Fruit fly (Drosophila melanogaster) whole organism, embryonic: ENCODE results near the gene Rrp1.
A peak's percentile ranks its signal among the peaks of the same experiment; 100 is the strongest.

Source experiments
- Abd-B ChIP-seq: fragments of 200-800 bp; sonication (Bioruptor generic); optimal IDR thresholded peaks from 2 replicates; lab custom pipeline; 2018; ENCODE audit warnings: missing biosample characterization, mild to moderate bottlenecking, missing genetic modification characterization, moderate library complexity
- Atf3 ChIP-seq: fragments of 200-800 bp; sonication (Bioruptor generic); optimal IDR thresholded peaks from 3 replicates; lab custom pipeline; 2016; ENCODE audit warnings: missing biosample characterization, missing genetic modification characterization
- Awh ChIP-seq: fragments of 200-800 bp; sonication (Bioruptor generic); IDR thresholded peaks from 2 replicates; pipeline ENCODE4, ENCODE4 v1.3.6; 2022; ENCODE audit warnings: missing biosample characterization, missing genetic modification characterization
- CG10147 ChIP-seq: fragments of 200-800 bp; sonication (Bioruptor generic); optimal IDR thresholded peaks from 2 replicates; lab custom pipeline; 2019; ENCODE audit warnings: missing biosample characterization, mild to moderate bottlenecking, missing genetic modification characterization, moderate library complexity
- CG10959 ChIP-seq: fragments of 200-800 bp; sonication (Bioruptor generic); IDR thresholded peaks from 2 replicates; pipeline ENCODE4 v1.3.6; 2022; ENCODE audit warnings: missing biosample characterization, missing genetic modification characterization
- CG11504 ChIP-seq: fragments of 200-800 bp; sonication (Bioruptor generic); optimal IDR thresholded peaks from 3 replicates; lab custom pipeline; 2019; ENCODE audit warnings: missing biosample characterization, mild to moderate bottlenecking, missing genetic modification characterization, moderate library complexity
- CG12104 ChIP-seq: fragments of 200-800 bp; sonication (Bioruptor generic); optimal IDR thresholded peaks from 3 replicates; lab custom pipeline; 2016; ENCODE audit warnings: missing biosample characterization, missing genetic modification characterization
- CG12659 ChIP-seq: fragments of 200-800 bp; sonication (Bioruptor generic); optimal IDR thresholded peaks from 3 replicates; lab custom pipeline; 2017; ENCODE audit warnings: mild to moderate bottlenecking, missing biosample characterization, missing genetic modification reagents, missing genetic modification characterization
- CG15601 ChIP-seq: fragments of 200-800 bp; sonication (Bioruptor generic); optimal IDR thresholded peaks from 3 replicates; lab custom pipeline; 2019; ENCODE audit warnings: missing biosample characterization, mild to moderate bottlenecking, missing genetic modification characterization, moderate library complexity
- CG1603 ChIP-seq: fragments of 200-800 bp; sonication (Bioruptor generic); optimal IDR thresholded peaks from 2 replicates; lab custom pipeline; 2019; ENCODE audit warnings: missing biosample characterization, mild to moderate bottlenecking, missing genetic modification characterization, moderate library complexity
- CG16863 ChIP-seq: fragments of 200-800 bp; sonication (Bioruptor generic); optimal IDR thresholded peaks from 3 replicates; lab custom pipeline; 2016; ENCODE audit warnings: missing biosample characterization, missing genetic modification characterization
- CG18599 ChIP-seq: fragments of 200-800 bp; sonication (Bioruptor generic); optimal IDR thresholded peaks from 3 replicates; lab custom pipeline; 2017; ENCODE audit warnings: missing biosample characterization, missing genetic modification characterization, mild to moderate bottlenecking, moderate library complexity, missing genetic modification reagents
- CG2129 ChIP-seq: fragments of 200-800 bp; sonication (Bioruptor generic); IDR thresholded peaks from 2 replicates; pipeline ENCODE4 v1.3.6; 2022; ENCODE audit warnings: missing biosample characterization, missing genetic modification characterization; ENCODE audit not compliant: partially characterized antibody
- CG2889 ChIP-seq: fragments of 200-800 bp; sonication (Bioruptor generic); IDR thresholded peaks from 3 replicates; pipeline ENCODE4 v1.3.6; 2022; ENCODE audit warnings: missing biosample characterization, missing genetic modification characterization
- CG30020 ChIP-seq: fragments of 200-800 bp; optimal IDR thresholded peaks from 2 replicates; lab custom pipeline; 2019; ENCODE audit warnings: missing biosample characterization, mild to moderate bottlenecking, missing genetic modification characterization, moderate library complexity
- CG32532 ChIP-seq: fragments of 200-800 bp; sonication (Bioruptor generic); IDR thresholded peaks from 2 replicates; pipeline ENCODE4 v1.3.6; 2022; ENCODE audit warnings: missing biosample characterization, missing genetic modification characterization
- CG6654 ChIP-seq: fragments of 200-800 bp; sonication (Bioruptor generic); optimal IDR thresholded peaks from 2 replicates; lab custom pipeline; 2017; ENCODE audit warnings: missing biosample characterization, mild to moderate bottlenecking, missing genetic modification characterization
- CG7271 ChIP-seq: fragments of 200-800 bp; sonication (Bioruptor generic); optimal IDR thresholded peaks from 2 replicates; lab custom pipeline; 2018; ENCODE audit warnings: missing biosample characterization, mild to moderate bottlenecking, missing genetic modification characterization, moderate library complexity
- CG7839 ChIP-seq: fragments of 200-800 bp; sonication (Bioruptor generic); optimal IDR thresholded peaks from 3 replicates; lab custom pipeline; 2018; ENCODE audit warnings: missing biosample characterization, mild to moderate bottlenecking, missing genetic modification characterization, moderate library complexity
- Dbx ChIP-seq: fragments of 200-800 bp; sonication (Bioruptor generic); IDR thresholded peaks from 3 replicates; pipeline ENCODE4 v1.3.6; 2022; ENCODE audit warnings: missing biosample characterization, missing genetic modification characterization
- Fer1 ChIP-seq: fragments of 200-800 bp; sonication (Bioruptor generic); optimal IDR thresholded peaks from 2 replicates; lab custom pipeline; 2017; ENCODE audit warnings: missing biosample characterization, mild to moderate bottlenecking, missing genetic modification characterization
- HHEX ChIP-seq: fragments of 200-800 bp; sonication (Bioruptor generic); optimal IDR thresholded peaks from 3 replicates; lab custom pipeline; 2017; ENCODE audit warnings: missing biosample characterization, mild to moderate bottlenecking, missing genetic modification characterization, missing genetic modification reagents
- Oaz ChIP-seq: fragments of 200-800 bp; sonication (Bioruptor generic); IDR thresholded peaks from 2 replicates; pipeline ENCODE4 v1.3.6; 2022; ENCODE audit warnings: missing biosample characterization, missing genetic modification characterization
- Opbp ChIP-seq: fragments of 200-800 bp; sonication (Bioruptor generic); IDR thresholded peaks from 3 replicates; pipeline ENCODE4 v1.3.6; 2022; ENCODE audit warnings: missing biosample characterization, missing genetic modification characterization; ENCODE audit not compliant: partially characterized antibody
- Rfx ChIP-seq: fragments of 200-800 bp; sonication (Bioruptor generic); IDR thresholded peaks from 2 replicates; pipeline ENCODE4 v1.3.6; 2022; ENCODE audit warnings: missing biosample characterization, missing genetic modification characterization
- Sox102F ChIP-seq: fragments of 200-800 bp; sonication (Bioruptor generic); optimal IDR thresholded peaks from 2 replicates; lab custom pipeline; 2018; ENCODE audit warnings: missing biosample characterization, mild to moderate bottlenecking, missing genetic modification characterization, moderate library complexity
- Ssrp ChIP-seq: fragments of 200-800 bp; sonication (Bioruptor generic); optimal IDR thresholded peaks from 2 replicates; lab custom pipeline; 2018; ENCODE audit warnings: missing biosample characterization, mild to moderate bottlenecking, missing genetic modification characterization, moderate library complexity
- br ChIP-seq: fragments of >200 bp; optimal IDR thresholded peaks from 2 replicates; lab custom pipeline; 2017
- bsh ChIP-seq, 2 experiments: fragments of 200-800 bp; sonication (Bioruptor generic); optimal IDR thresholded peaks; 2 replicates each; lab custom pipeline; 2017 to 2018; ENCODE audit warnings: mild to moderate bottlenecking in 2 of 2, missing biosample characterization in 2 of 2, missing genetic modification characterization in 2 of 2, moderate library complexity in 1 of 2
- cas ChIP-seq: fragments of 200-800 bp; sonication (Bioruptor generic); IDR thresholded peaks from 2 replicates; pipeline ENCODE4 v1.3.6; 2022; ENCODE audit warnings: missing biosample characterization, missing genetic modification characterization
- disco-r ChIP-seq: fragments of 200-800 bp; sonication (Bioruptor generic); optimal IDR thresholded peaks from 2 replicates; lab custom pipeline; 2016; ENCODE audit warnings: missing biosample characterization, missing genetic modification characterization
- dmrt99B ChIP-seq: fragments of 200-800 bp; sonication (Bioruptor generic); optimal IDR thresholded peaks from 2 replicates; lab custom pipeline; 2018; ENCODE audit warnings: missing biosample characterization, mild to moderate bottlenecking, missing genetic modification characterization, moderate library complexity
- dysf ChIP-seq: fragments of 200-800 bp; sonication (Bioruptor generic); IDR thresholded peaks from 3 replicates; pipeline ENCODE4 v1.3.6; 2022; ENCODE audit warnings: missing biosample characterization, missing genetic modification characterization
- ems ChIP-seq: fragments of 200-800 bp; sonication (Bioruptor generic); optimal IDR thresholded peaks from 3 replicates; lab custom pipeline; 2016; ENCODE audit warnings: missing biosample characterization, missing genetic modification characterization
- eve ChIP-seq, 2 experiments: fragments of >200 bp; optimal IDR thresholded peaks; 2 replicates each; lab custom pipeline; 2017; ENCODE audit warnings: missing biosample characterization in 2 of 2, missing genetic modification characterization in 2 of 2
- fd64A ChIP-seq: fragments of 200-800 bp; sonication (Bioruptor generic); optimal IDR thresholded peaks from 3 replicates; lab custom pipeline; 2018; ENCODE audit warnings: missing biosample characterization, mild to moderate bottlenecking, missing genetic modification characterization
- gem ChIP-seq: fragments of 200-800 bp; sonication (Bioruptor generic); optimal IDR thresholded peaks from 2 replicates; lab custom pipeline; 2019; ENCODE audit warnings: missing biosample characterization, mild to moderate bottlenecking, missing genetic modification characterization, moderate library complexity
- gt ChIP-seq: fragments of 200-800 bp; sonication (Bioruptor generic); IDR thresholded peaks from 2 replicates; pipeline ENCODE4 v1.3.6; 2022; ENCODE audit warnings: missing biosample characterization, missing genetic modification characterization
- ham ChIP-seq: fragments of 200-800 bp; sonication (Bioruptor generic); IDR thresholded peaks from 2 replicates; pipeline ENCODE4 v1.3.6; 2022; ENCODE audit warnings: missing biosample characterization, missing genetic modification characterization
- her ChIP-seq: fragments of 200-800 bp; sonication (Bioruptor generic); optimal IDR thresholded peaks from 2 replicates; lab custom pipeline; 2016; ENCODE audit warnings: missing biosample characterization, missing genetic modification characterization
- kah ChIP-seq: fragments of 200-800 bp; sonication (Bioruptor generic); optimal IDR thresholded peaks from 2 replicates; lab custom pipeline; 2018; ENCODE audit warnings: missing biosample characterization, mild to moderate bottlenecking, missing genetic modification characterization
- lilli ChIP-seq: fragments of 200-800 bp; sonication (Bioruptor generic); optimal IDR thresholded peaks from 3 replicates; lab custom pipeline; 2016; ENCODE audit warnings: missing biosample characterization, missing genetic modification characterization
- pnt ChIP-seq: fragments of 200-800 bp; sonication (Bioruptor generic); optimal IDR thresholded peaks from 3 replicates; lab custom pipeline; 2016; ENCODE audit warnings: missing biosample characterization, missing genetic modification characterization
- row ChIP-seq: fragments of 200-800 bp; sonication (Bioruptor generic); IDR thresholded peaks from 3 replicates; pipeline ENCODE4 v1.3.6; 2022; ENCODE audit warnings: missing biosample characterization, missing genetic modification characterization
- sc ChIP-seq, 3 experiments: fragments of >200 bp in 2 of 3; fragments of 200-800 bp in 1 of 3; sonication (Bioruptor generic) in 1 of 3; optimal IDR thresholded peaks; 2 replicates in 2 of 3; 3 replicates in 1 of 3; lab custom pipeline; 2017; ENCODE audit warnings: mild to moderate bottlenecking in 1 of 3, missing biosample characterization in 1 of 3, missing genetic modification characterization in 1 of 3, missing genetic modification reagents in 1 of 3
- sens ChIP-seq: fragments of 200-800 bp; sonication (Bioruptor generic); peaks from one replicate; lab custom pipeline; 2016; ENCODE audit warnings: missing biosample characterization, missing genetic modification characterization
- sima ChIP-seq: fragments of 200-800 bp; sonication (Bioruptor generic); optimal IDR thresholded peaks from 2 replicates; lab custom pipeline; 2016; ENCODE audit warnings: missing biosample characterization, missing genetic modification characterization
- sisA ChIP-seq: fragments of 200-800 bp; sonication (Bioruptor generic); IDR thresholded peaks from 2 replicates; pipeline ENCODE4 v1.3.6; 2022; ENCODE audit warnings: missing biosample characterization, missing genetic modification characterization
- slbo ChIP-seq: fragments of 200-800 bp; sonication (Bioruptor generic); IDR thresholded peaks from 2 replicates; pipeline ENCODE4 v1.3.6; 2022; ENCODE audit warnings: missing biosample characterization, missing genetic modification characterization
- slp2 ChIP-seq: fragments of 200-800 bp; sonication (Bioruptor generic); optimal IDR thresholded peaks from 2 replicates; lab custom pipeline; 2016; ENCODE audit warnings: missing biosample characterization, missing genetic modification characterization
- sqz ChIP-seq: fragments of 200-800 bp; sonication (Bioruptor generic); optimal IDR thresholded peaks from 3 replicates; lab custom pipeline; 2018; ENCODE audit warnings: missing biosample characterization, mild to moderate bottlenecking, missing genetic modification characterization

The Rrp1 gene

DNA sequence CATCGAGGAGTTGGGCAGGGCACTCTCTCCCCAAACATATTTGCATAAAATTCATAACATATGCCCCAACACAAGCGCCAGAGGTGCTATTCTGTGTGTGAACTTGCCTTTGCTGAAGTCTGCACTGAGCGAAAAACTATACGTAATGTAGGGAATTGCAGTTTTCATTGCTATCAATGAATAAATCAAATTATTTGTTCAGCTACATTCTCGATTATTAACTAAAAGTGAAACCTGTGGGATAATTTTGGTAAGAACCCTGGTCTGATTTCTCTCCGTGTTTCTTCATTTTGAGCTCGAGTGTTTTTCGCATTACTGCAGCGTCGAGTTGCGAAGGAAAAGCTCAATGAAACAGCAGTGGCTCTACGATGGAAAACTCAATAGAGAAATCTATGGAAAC is 29.7 kb downstream of the Rrp1 start (continued):
- TF ChIP-seq sqz (GFP tag; lab: Kevin White, UChicago) (no peak), cas (GFP tag; lab: Robert Waterston, UW) (no peak), CG32532 (GFP tag; lab: Robert Waterston, UW) (peak; percentile 30; the same call in 1 of the 2 replicates), eve (GFP tag; optimal IDR thresholded peaks at IDR 0.05; lab: Kevin White, UChicago) (no peak), gt (GFP tag; lab: Robert Waterston, UW) (no peak), sc (optimal IDR thresholded peaks at IDR 0.05; lab: Kevin White, UChicago) (no peak), sc (GFP tag; optimal IDR thresholded peaks at IDR 0.05; lab: Kevin White, UChicago) (no peak), her (GFP tag; lab: Kevin White, UChicago) (no peak), CG7839 (peak; percentile 25), row (GFP tag; lab: Robert Waterston, UW) (peak; percentile 20; the same call in 1 of the 3 replicates), CG16863 (GFP tag; lab: Kevin White, UChicago) (no peak), sens (GFP tag; lab: Kevin White, UChicago) (peak; percentile 64), CG30020 (tag; lab: Kevin White, UChicago) (no peak), kah (no peak), sima (GFP tag; lab: Kevin White, UChicago) (no peak), fd64A (GFP tag; lab: Kevin White, UChicago) (no peak), dysf (0 out of 3 replicates have a peak, but pooled peaks have one; percentile 9), CG2889 (no peak), Dbx (0 out of 3 replicates have a peak, but pooled peaks have one; percentile 22), bsh (GFP tag; optimal IDR thresholded peaks at IDR 0.05; lab: Kevin White, UChicago) (peak in 1 of 2 experiments; percentile 1), sisA (peak; percentile 41; the same call in 1 of the 2 replicates), Oaz (no peak), ems (GFP tag; lab: Kevin White, UChicago) (no peak), dmrt99B (tag; lab: Kevin White, UChicago) (peak; percentile 29), CG15601 (tag; lab: Kevin White, UChicago) (no peak), Awh (GFP tag; lab: Robert Waterston, UW) (no peak), CG2129 (GFP tag; lab: Robert Waterston, UW) (no peak), slbo (GFP tag; lab: Robert Waterston, UW) (peak; percentile 47; the same call in 1 of the 2 replicates), slp2 (GFP tag; lab: Kevin White, UChicago) (no peak), Fer1 (GFP tag; lab: Kevin White, UChicago) (peak; percentile 31), Sox102F (GFP tag; lab: Kevin White, UChicago) (peak; percentile 8), CG12104 (GFP tag; lab: Kevin White, UChicago) (no peak), pnt (GFP tag; lab: Kevin White, UChicago) (no peak), CG12659 (no peak), Rfx (GFP tag; lab: Robert Waterston, UW) (0 out of 2 replicates have a peak, but pooled peaks have one; percentile 12), CG6654 (GFP tag; lab: Kevin White, UChicago) (no peak), HHEX (no peak), CG7271 (tag; lab: Kevin White, UChicago) (no peak), gem (tag; lab: Kevin White, UChicago) (peak; percentile 25), br (no peak), CG11504 (tag; lab: Kevin White, UChicago) (peak; percentile 33), disco-r (GFP tag; lab: Kevin White, UChicago) (no peak), lilli (peak; percentile 56), CG10959 (no peak), CG10147 (GFP tag; lab: Kevin White, UChicago) (no peak), Atf3 (GFP tag; lab: Kevin White, UChicago) (no peak), Ssrp (no peak), ham (GFP tag; lab: Robert Waterston, UW) (no peak), CG1603 (tag; lab: Kevin White, UChicago) (no peak), Opbp (GFP tag; lab: Robert Waterston, UW) (no peak), Abd-B (GFP tag; lab: Kevin White, UChicago) (no peak), CG18599 (GFP tag; lab: Kevin White, UChicago) (peak; percentile 39)
